Fruit fly (Drosophila melanogaster) whole organism, embryonic: ENCODE data around the gene CG42676.

Source experiments
- Aef1 ChIP-seq: fragments of 200-800 bp; sonication (Bioruptor generic); IDR thresholded peaks from 3 replicates; pipeline ENCODE4 v1.3.6; 2022; ENCODE audit warnings: missing biosample characterization, missing genetic modification characterization
- Awh ChIP-seq: fragments of 200-800 bp; sonication (Bioruptor generic); IDR thresholded peaks from 2 replicates; pipeline ENCODE4, ENCODE4 v1.3.6; 2022; ENCODE audit warnings: missing biosample characterization, missing genetic modification characterization
- B-H1 ChIP-seq: fragments of 200-800 bp; sonication (Bioruptor generic); IDR thresholded peaks from 3 replicates; pipeline ENCODE4 v1.3.6; 2022; ENCODE audit warnings: missing biosample characterization, missing genetic modification characterization
- CG11398 ChIP-seq: fragments of 200-800 bp; sonication (Bioruptor generic); optimal IDR thresholded peaks from 2 replicates; lab custom pipeline; 2016; ENCODE audit warnings: missing biosample characterization, missing genetic modification characterization
- CG13296 ChIP-seq: fragments of 200-800 bp; sonication (Bioruptor generic); optimal IDR thresholded peaks from 3 replicates; lab custom pipeline; 2018; ENCODE audit warnings: missing biosample characterization, mild to moderate bottlenecking, missing genetic modification characterization
- CG13894 ChIP-seq: fragments of 200-800 bp; sonication (Bioruptor generic); optimal IDR thresholded peaks from 3 replicates; lab custom pipeline; 2018; ENCODE audit warnings: missing biosample characterization, mild to moderate bottlenecking, missing genetic modification characterization, moderate library complexity
- CG14441 ChIP-seq: fragments of 200-800 bp; sonication (Bioruptor generic); IDR thresholded peaks from 2 replicates; pipeline ENCODE4 v1.3.6; 2022; ENCODE audit warnings: missing biosample characterization, missing genetic modification characterization
- CG14710 ChIP-seq: fragments of 200-800 bp; sonication (Bioruptor generic); optimal IDR thresholded peaks from 3 replicates; lab custom pipeline; 2019; ENCODE audit warnings: missing biosample characterization, mild to moderate bottlenecking, missing genetic modification characterization, moderate library complexity
- CG16779 ChIP-seq: fragments of 200-800 bp; sonication (Bioruptor generic); IDR thresholded peaks from 2 replicates; pipeline ENCODE4 v1.3.6; 2022; ENCODE audit warnings: missing biosample characterization, missing genetic modification characterization
- CG2199 ChIP-seq: fragments of 200-800 bp; sonication (Bioruptor generic); IDR thresholded peaks from 3 replicates; pipeline ENCODE4 v1.3.6; 2022; ENCODE audit warnings: missing biosample characterization, missing genetic modification characterization
- CG31224 ChIP-seq: fragments of 200-800 bp; sonication (Bioruptor generic); IDR thresholded peaks from 2 replicates; pipeline ENCODE4 v1.3.6; 2022; ENCODE audit warnings: missing biosample characterization, missing genetic modification characterization
- CG3838 ChIP-seq: fragments of 200-800 bp; sonication (Bioruptor generic); optimal IDR thresholded peaks from 3 replicates; lab custom pipeline; 2016; ENCODE audit warnings: missing biosample characterization, missing genetic modification characterization
- CG4360 ChIP-seq: fragments of 200-800 bp; sonication (Bioruptor generic); IDR thresholded peaks from 2 replicates; pipeline ENCODE4 v1.3.6; 2022; ENCODE audit warnings: missing biosample characterization, missing genetic modification characterization
- CG4424 ChIP-seq: fragments of 200-800 bp; sonication (Bioruptor generic); optimal IDR thresholded peaks from 3 replicates; lab custom pipeline; 2016; ENCODE audit warnings: missing biosample characterization, missing genetic modification characterization
- CG6813 ChIP-seq: fragments of 200-800 bp; sonication (Bioruptor generic); optimal IDR thresholded peaks from 2 replicates; lab custom pipeline; 2017; ENCODE audit warnings: missing biosample characterization, missing genetic modification characterization, mild to moderate bottlenecking, moderate library complexity, missing genetic modification reagents
- CG7357 ChIP-seq: fragments of 200-800 bp; sonication (Bioruptor generic); IDR thresholded peaks from 3 replicates; pipeline ENCODE4 v1.3.6; 2022; ENCODE audit warnings: missing biosample characterization, missing genetic modification characterization
- Dip2 ChIP-seq: fragments of 200-800 bp; sonication (Bioruptor generic); IDR thresholded peaks from 2 replicates; pipeline ENCODE4 v1.3.6; 2022; ENCODE audit warnings: missing biosample characterization, missing genetic modification characterization
- E2f2 ChIP-seq: fragments of 200-800 bp; sonication (Bioruptor generic); IDR thresholded peaks from 2 replicates; pipeline ENCODE4 v1.3.6; 2022; ENCODE audit warnings: missing biosample characterization, missing genetic modification characterization
- GATAe ChIP-seq: fragments of 200-800 bp; sonication (Bioruptor generic); conservative IDR thresholded peaks from 2 replicates; pipeline ENCODE4 v1.3.6; 2022; ENCODE audit warnings: missing biosample characterization, missing genetic modification characterization
- HHEX ChIP-seq: fragments of 200-800 bp; sonication (Bioruptor generic); optimal IDR thresholded peaks from 3 replicates; lab custom pipeline; 2017; ENCODE audit warnings: missing biosample characterization, mild to moderate bottlenecking, missing genetic modification characterization, missing genetic modification reagents
- Hey ChIP-seq: fragments of 200-800 bp; sonication (Bioruptor generic); optimal IDR thresholded peaks from 3 replicates; lab custom pipeline; 2018; ENCODE audit warnings: missing biosample characterization, mild to moderate bottlenecking, missing genetic modification characterization
- HmgZ ChIP-seq: fragments of 200-800 bp; sonication (Bioruptor generic); optimal IDR thresholded peaks from 2 replicates; lab custom pipeline; 2018; ENCODE audit warnings: missing biosample characterization, mild to moderate bottlenecking, missing genetic modification characterization
- Hmr ChIP-seq: fragments of 200-800 bp; sonication (Bioruptor generic); optimal IDR thresholded peaks from 3 replicates; lab custom pipeline; 2017; ENCODE audit warnings: mild to moderate bottlenecking, missing biosample characterization, missing genetic modification reagents, missing genetic modification characterization
- MBD-R2 ChIP-seq: fragments of 200-800 bp; sonication (Bioruptor generic); IDR thresholded peaks from 2 replicates; pipeline ENCODE4 v1.3.6; 2022; ENCODE audit warnings: missing biosample characterization, missing genetic modification characterization
- MTF-1 ChIP-seq: fragments of 200-800 bp; sonication (Bioruptor generic); optimal IDR thresholded peaks from 2 replicates; lab custom pipeline; 2018; ENCODE audit warnings: missing biosample characterization, mild to moderate bottlenecking, missing genetic modification characterization, borderline replicate concordance
- Mad ChIP-seq: fragments of 200-800 bp; sonication (Bioruptor generic); optimal IDR thresholded peaks from 2 replicates; lab custom pipeline; 2016; ENCODE audit warnings: missing biosample characterization, missing genetic modification characterization
- Meics ChIP-seq: fragments of 200-800 bp; sonication (Bioruptor generic); optimal IDR thresholded peaks from 2 replicates; lab custom pipeline; 2017; ENCODE audit warnings: missing biosample characterization, mild to moderate bottlenecking, missing genetic modification characterization
- Poxn ChIP-seq: fragments of 200-800 bp; sonication (Bioruptor generic); IDR thresholded peaks from 2 replicates; pipeline ENCODE4 v1.3.6; 2022; ENCODE audit warnings: missing biosample characterization, missing genetic modification characterization
- Stat92E ChIP-seq, 3 experiments: fragments of >200 bp in 2 of 3; fragments of 200-800 bp in 1 of 3; sonication (Bioruptor generic) in 1 of 3; optimal IDR thresholded peaks; 2 replicates each; lab custom pipeline; 2017 to 2019; ENCODE audit warnings: missing biosample characterization in 3 of 3, missing genetic modification characterization in 3 of 3, mild to moderate bottlenecking in 1 of 3, moderate library complexity in 1 of 3
- Xrp1 ChIP-seq: fragments of 200-800 bp; sonication (Bioruptor generic); IDR thresholded peaks from 2 replicates; pipeline ENCODE4 v1.3.6; 2022; ENCODE audit warnings: missing biosample characterization, missing genetic modification characterization
- bowl ChIP-seq: fragments of 200-800 bp; sonication (Bioruptor generic); IDR thresholded peaks from 2 replicates; pipeline ENCODE4 v1.3.6; 2022; ENCODE audit warnings: missing biosample characterization, missing genetic modification characterization
- chm ChIP-seq: fragments of 200-800 bp; sonication (Bioruptor generic); IDR thresholded peaks from 2 replicates; pipeline ENCODE4 v1.3.6; 2022; ENCODE audit warnings: missing biosample characterization, missing genetic modification characterization
- crol ChIP-seq: fragments of 200-800 bp; sonication (Bioruptor generic); IDR thresholded peaks from 2 replicates; pipeline ENCODE4 v1.3.6; 2022; ENCODE audit warnings: missing biosample characterization, missing genetic modification characterization
- ems ChIP-seq: fragments of 200-800 bp; sonication (Bioruptor generic); optimal IDR thresholded peaks from 3 replicates; lab custom pipeline; 2016; ENCODE audit warnings: missing biosample characterization, missing genetic modification characterization
- exex ChIP-seq: fragments of 200-800 bp; sonication (Bioruptor generic); optimal IDR thresholded peaks from 4 replicates; lab custom pipeline; 2018; ENCODE audit warnings: missing biosample characterization, mild to moderate bottlenecking, missing genetic modification characterization, moderate library complexity
- fd64A ChIP-seq: fragments of 200-800 bp; sonication (Bioruptor generic); optimal IDR thresholded peaks from 3 replicates; lab custom pipeline; 2018; ENCODE audit warnings: missing biosample characterization, mild to moderate bottlenecking, missing genetic modification characterization
- grn ChIP-seq: fragments of 200-800 bp; sonication (Bioruptor generic); optimal IDR thresholded peaks from 3 replicates; lab custom pipeline; 2017; ENCODE audit warnings: missing biosample characterization, missing genetic modification characterization
- gro ChIP-seq: fragments of 200-800 bp; sonication (Bioruptor generic); optimal IDR thresholded peaks from 2 replicates; lab custom pipeline; 2016; ENCODE audit warnings: missing biosample characterization, missing genetic modification characterization
- lilli ChIP-seq: fragments of 200-800 bp; sonication (Bioruptor generic); optimal IDR thresholded peaks from 3 replicates; lab custom pipeline; 2016; ENCODE audit warnings: missing biosample characterization, missing genetic modification characterization
- lov ChIP-seq, 2 experiments: fragments of 200-800 bp in 1 of 2; fragments of >200 bp in 1 of 2; sonication (Bioruptor generic) in 1 of 2; IDR thresholded peaks in 1 of 2; optimal IDR thresholded peaks in 1 of 2; 2 replicates in 1 of 2; 3 replicates in 1 of 2; pipeline versions ENCODE4 v1.3.6 to Lab custom; 2017 to 2022; ENCODE audit warnings: missing biosample characterization in 1 of 2, missing genetic modification characterization in 1 of 2
- nom ChIP-seq: fragments of 200-800 bp; sonication (Bioruptor generic); optimal IDR thresholded peaks from 2 replicates; lab custom pipeline; 2017; ENCODE audit warnings: missing biosample characterization, missing genetic modification characterization, mild to moderate bottlenecking, moderate library complexity, missing genetic modification reagents
- pfk ChIP-seq: fragments of 200-800 bp; sonication (Bioruptor generic); optimal IDR thresholded peaks from 2 replicates; lab custom pipeline; 2018; ENCODE audit warnings: missing biosample characterization, mild to moderate bottlenecking, missing genetic modification characterization, moderate library complexity
- rib ChIP-seq: fragments of 200-800 bp; sonication (Bioruptor generic); IDR thresholded peaks from 2 replicates; pipeline ENCODE4 v1.3.6; 2022; ENCODE audit warnings: missing biosample characterization, missing genetic modification characterization
- sc ChIP-seq, 3 experiments: fragments of >200 bp in 2 of 3; fragments of 200-800 bp in 1 of 3; sonication (Bioruptor generic) in 1 of 3; optimal IDR thresholded peaks; 2 replicates in 2 of 3; 3 replicates in 1 of 3; lab custom pipeline; 2017; ENCODE audit warnings: mild to moderate bottlenecking in 1 of 3, missing biosample characterization in 1 of 3, missing genetic modification characterization in 1 of 3, missing genetic modification reagents in 1 of 3
- seq ChIP-seq: fragments of 200-800 bp; sonication (Bioruptor generic); IDR thresholded peaks from 2 replicates; pipeline ENCODE4 v1.3.6; 2022; ENCODE audit warnings: missing biosample characterization, missing genetic modification characterization
- so ChIP-seq: fragments of 200-800 bp; sonication (Bioruptor generic); IDR thresholded peaks from 3 replicates; pipeline ENCODE4 v1.3.6; 2022; ENCODE audit warnings: missing biosample characterization, missing genetic modification characterization
- sug ChIP-seq: fragments of 200-800 bp; optimal IDR thresholded peaks from 2 replicates; lab custom pipeline; 2019; ENCODE audit warnings: missing biosample characterization, mild to moderate bottlenecking, missing genetic modification characterization, moderate library complexity
- tx ChIP-seq: fragments of 200-800 bp; sonication (Bioruptor generic); optimal IDR thresholded peaks from 2 replicates; lab custom pipeline; 2016; ENCODE audit warnings: missing biosample characterization, missing genetic modification characterization

The CG42676 gene

DNA sequence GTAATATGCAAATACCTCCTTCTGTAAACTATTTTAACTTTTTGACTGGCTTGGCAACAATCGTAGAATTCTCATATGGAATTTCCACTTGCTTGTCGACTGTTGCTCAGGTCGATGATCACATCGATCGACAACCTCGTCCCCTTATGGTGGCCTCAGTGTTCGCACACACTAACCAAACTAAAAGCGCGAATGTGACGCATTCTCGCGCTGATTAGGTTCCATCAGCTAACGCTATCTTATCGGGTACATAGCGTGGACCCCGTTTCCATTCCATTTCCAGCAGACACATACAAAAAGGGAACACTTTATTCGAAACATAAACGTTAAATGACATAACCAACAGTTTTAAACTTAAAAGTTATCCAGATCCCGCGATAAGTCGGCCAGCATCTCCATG lies 13.6 kb upstream of the CG42676 start (continued):
- peak; percentile 66 for TF ChIP-seq sug (tag; lab: Kevin White, UChicago)
- TF ChIP-seq CG31224: no peak
- no peak for TF ChIP-seq CG14441 (GFP tag; lab: Robert Waterston, UW)
- TF ChIP-seq Aef1: no peak
- no peak for TF ChIP-seq rib (GFP tag; lab: Robert Waterston, UW)
- TF ChIP-seq so: no peak
- TF ChIP-seq CG14710 (tag; lab: Kevin White, UChicago): no peak
- no peak for TF ChIP-seq fd64A
- no peak for TF ChIP-seq B-H1
- TF ChIP-seq Hey (tag; lab: Kevin White, UChicago): peak; percentile 97
- peak; percentile 69 for TF ChIP-seq exex
- no peak for TF ChIP-seq nom
- no peak for TF ChIP-seq CG16779
- peak; percentile 18 for TF ChIP-seq HmgZ
- TF ChIP-seq E2f2 (GFP tag; lab: Robert Waterston, UW): no peak
- TF ChIP-seq pfk (GFP tag; lab: Kevin White, UChicago): peak; percentile 55
- peak; percentile 57 for TF ChIP-seq GATAe (GFP tag; lab: Robert Waterston, UW)
- no peak for TF ChIP-seq tx (GFP tag; lab: Kevin White, UChicago)
- no peak for TF ChIP-seq CG13894 (tag; lab: Kevin White, UChicago)
- TF ChIP-seq sc (optimal IDR thresholded peaks at IDR 0.05; lab: Kevin White, UChicago): no peak
- no peak for TF ChIP-seq sc (GFP tag; optimal IDR thresholded peaks at IDR 0.05; lab: Kevin White, UChicago)

DNA sequence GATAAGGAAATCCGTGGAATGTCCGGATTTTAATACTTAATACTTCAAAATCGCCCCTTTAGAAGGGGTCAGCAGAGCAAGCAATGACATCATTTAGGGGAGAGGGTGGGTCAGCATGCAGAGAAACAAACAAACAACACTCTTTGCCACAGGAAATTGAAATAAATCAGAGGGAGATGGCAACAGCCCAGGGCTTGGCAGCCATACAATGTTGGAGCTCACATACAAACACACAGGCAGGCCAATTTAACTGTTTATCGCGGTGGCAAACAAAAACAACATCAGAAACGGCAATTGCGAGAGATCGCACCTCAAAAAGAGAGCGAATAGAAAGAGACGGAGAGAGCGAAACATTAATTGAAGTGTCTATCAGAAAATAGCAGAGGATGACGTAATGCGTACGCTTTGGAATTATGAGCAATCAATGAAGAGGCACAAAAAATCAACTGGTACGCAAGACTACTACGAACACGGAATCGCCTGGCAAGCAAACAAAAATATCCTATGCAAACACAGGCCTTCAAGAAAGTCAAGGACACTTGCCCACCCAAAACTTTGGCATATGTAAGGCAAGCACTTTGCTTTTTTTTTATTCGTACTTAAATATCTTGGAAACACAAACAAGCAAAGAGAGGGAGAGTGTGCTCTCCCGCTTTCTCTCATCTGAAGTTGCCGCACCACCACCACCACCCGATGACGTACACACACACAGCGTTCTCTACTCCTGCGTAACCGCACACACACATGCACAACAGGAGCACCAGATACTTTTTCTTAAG lies 8.6 kb upstream of the CG42676 start:
- no peak for TF ChIP-seq CG4424
- no peak for TF ChIP-seq Stat92E (GFP tag; optimal IDR thresholded peaks at IDR 0.05; lab: Kevin White, UChicago)
- TF ChIP-seq MBD-R2: peak; percentile 30; the same call in 1 of the 2 replicates
- TF ChIP-seq pfk (GFP tag; lab: Kevin White, UChicago): peak; percentile 43
- peak; percentile 71 for TF ChIP-seq lov (optimal IDR thresholded peaks at IDR 0.05; lab: Kevin White, UChicago)
- peak; percentile 54; the same call in 1 of the 3 replicates for TF ChIP-seq lov (GFP tag; IDR thresholded peaks at IDR 0.05; lab: Robert Waterston, UW)
- TF ChIP-seq seq (GFP tag; lab: Robert Waterston, UW): peak; percentile 21; the same call in 1 of the 2 replicates
- TF ChIP-seq grn (GFP tag; lab: Kevin White, UChicago): peak; percentile 58
- TF ChIP-seq lilli (GFP tag; lab: Kevin White, UChicago): peak; percentile 13
- peak; percentile 40 for TF ChIP-seq gro (GFP tag; lab: Kevin White, UChicago)
- TF ChIP-seq CG6813 (GFP tag; lab: Kevin White, UChicago): peak; percentile 21
- peak; percentile 63 for TF ChIP-seq CG13296 (GFP tag; lab: Kevin White, UChicago)
- TF ChIP-seq GATAe (GFP tag; lab: Robert Waterston, UW): peak; percentile 53; the same call in 1 of the 2 replicates
- peak; percentile 60 for TF ChIP-seq CG3838 (GFP tag; lab: Kevin White, UChicago)
- peak; percentile 41; the same call in 2 of the 3 replicates for TF ChIP-seq CG2199 (GFP tag; lab: Robert Waterston, UW)
- peak; percentile 45 for TF ChIP-seq Meics (GFP tag; lab: Kevin White, UChicago)
- TF ChIP-seq Dip2: no peak
- no peak for TF ChIP-seq CG7357
- TF ChIP-seq ems: no peak
- peak; percentile 68 for TF ChIP-seq Hmr (GFP tag; lab: Kevin White, UChicago)
- TF ChIP-seq chm (GFP tag; lab: Robert Waterston, UW): peak; percentile 79
- peak; percentile 44 for TF ChIP-seq MTF-1 (GFP tag; lab: Kevin White, UChicago)
- TF ChIP-seq CG4360: peak; percentile 85
- no peak for TF ChIP-seq Mad (GFP tag; lab: Kevin White, UChicago)
- TF ChIP-seq Poxn (GFP tag; lab: Robert Waterston, UW): no peak
- no peak for TF ChIP-seq Awh (GFP tag; lab: Robert Waterston, UW)
- peak; percentile 74 for TF ChIP-seq crol (GFP tag; lab: Robert Waterston, UW)
- TF ChIP-seq HHEX (GFP tag; lab: Kevin White, UChicago): peak; percentile 27
- peak; percentile 31; the same call in 1 of the 2 replicates for TF ChIP-seq Xrp1 (GFP tag; lab: Robert Waterston, UW)
- TF ChIP-seq CG11398 (GFP tag; lab: Kevin White, UChicago): peak; percentile 27
- peak; percentile 48; the same call in 1 of the 2 replicates for TF ChIP-seq bowl
